Worm (Caenorhabditis elegans) whole organism, mixed stage, embryonic: ENCODE data around the gene duxl-1.

Experiments
- bed-3 ChIP-seq: fragments of 200-800 bp; sonication (Bioruptor generic); optimal IDR thresholded peaks from 3 replicates; lab custom pipeline; 2018; ENCODE audit warnings: mild to moderate bottlenecking, missing genetic modification characterization, moderate library complexity, missing compliant biosample characterization
- elt-1 ChIP-seq: sonication (generic microtip); optimal IDR thresholded peaks from 2 replicates; lab custom pipeline; 2017; ENCODE audit warnings: missing genetic modification characterization, mild to moderate bottlenecking, missing compliant biosample characterization, antibody characterized with exemption, moderate library complexity, borderline replicate concordance; ENCODE audit not compliant: insufficient read depth
- elt-3 ChIP-seq: fragments of 150-350 bp; optimal IDR thresholded peaks from 2 replicates; lab custom pipeline; 2014; ENCODE audit warnings: missing biosample characterization, missing genetic modification characterization
- lin-13 ChIP-seq: fragments of 150-350 bp; optimal IDR thresholded peaks from 2 replicates; lab custom pipeline; 2014; ENCODE audit warnings: missing biosample characterization, missing genetic modification characterization
- mab-5 ChIP-seq: fragments of 150-350 bp; optimal IDR thresholded peaks from 2 replicates; lab custom pipeline; 2014; ENCODE audit warnings: missing biosample characterization, missing genetic modification characterization
- nhr-237 ChIP-seq: fragments of 150-350 bp; optimal IDR thresholded peaks from 2 replicates; lab custom pipeline; 2014; ENCODE audit warnings: missing biosample characterization, missing genetic modification characterization
- snpc-4 ChIP-seq: fragments of 150-350 bp; optimal IDR thresholded peaks from 2 replicates; lab custom pipeline; 2014; ENCODE audit warnings: missing biosample characterization, missing genetic modification characterization
- unc-120 ChIP-seq: sonication (generic microtip); optimal IDR thresholded peaks from 2 replicates; lab custom pipeline; 2017; ENCODE audit warnings: missing genetic modification characterization, missing compliant biosample characterization; ENCODE audit not compliant: poor library complexity, severe bottlenecking
- unc-39 ChIP-seq: fragments of 150-350 bp; optimal IDR thresholded peaks from 2 replicates; lab custom pipeline; 2014; ENCODE audit warnings: missing biosample characterization, missing genetic modification characterization

DNA sequence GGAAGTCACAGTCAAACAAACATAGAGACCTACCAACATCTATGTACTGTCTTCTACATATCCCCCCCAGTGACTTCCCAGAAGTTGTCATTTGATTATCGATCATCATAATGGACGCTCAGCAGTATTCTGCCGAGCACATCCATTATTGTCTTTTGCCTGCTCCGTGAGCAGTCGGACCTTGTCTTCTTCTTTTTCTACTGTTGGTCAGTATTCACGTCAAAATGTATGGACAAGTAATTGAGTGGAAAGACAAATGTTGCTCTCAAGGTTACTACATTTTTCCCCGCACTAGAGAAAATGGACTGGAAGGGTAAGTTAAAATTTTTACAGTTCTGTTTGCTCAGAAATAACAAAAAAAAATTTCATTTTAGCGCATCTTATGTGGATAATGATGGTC, 8.6 kb upstream of the duxl-1 start, which contains the start of gene btb-12:
- no peak for TF ChIP-seq bed-3 (GFP tag; lab: Kevin White, UChicago)
- no peak for TF ChIP-seq elt-3
- TF ChIP-seq lin-13 (tag; lab: Kevin White, UChicago): no peak
- TF ChIP-seq nhr-237 (tag; lab: Kevin White, UChicago): no peak
- TF ChIP-seq unc-39: no peak
- TF ChIP-seq elt-1: no peak
- no peak for TF ChIP-seq snpc-4
- no peak for TF ChIP-seq mab-5
- TF ChIP-seq unc-120 (tag; lab: Kevin White, UChicago): no peak
